Worm (Caenorhabditis elegans) whole organism, L3 larva: ENCODE data around the gene T13C5.3.

Experiments
- R02D3.7 ChIP-seq: fragments of 150-350 bp; optimal IDR thresholded peaks from 2 replicates; lab custom pipeline; 2014; ENCODE audit warnings: missing biosample characterization, missing genetic modification characterization
- aly-2 ChIP-seq: fragments of 150-350 bp; optimal IDR thresholded peaks from 2 replicates; lab custom pipeline; 2014; ENCODE audit warnings: missing biosample characterization, missing genetic modification characterization
- ama-1 ChIP-seq: fragments of 150-350 bp; optimal IDR thresholded peaks from 2 replicates; lab custom pipeline; 2018
- ceh-28 ChIP-seq: fragments of 150-350 bp; optimal IDR thresholded peaks from 2 replicates; lab custom pipeline; 2014; ENCODE audit warnings: missing biosample characterization, missing genetic modification reagents, missing genetic modification characterization
- ceh-82 ChIP-seq: fragments of 150-350 bp; optimal IDR thresholded peaks from 2 replicates; lab custom pipeline; 2014; ENCODE audit warnings: missing biosample characterization, missing genetic modification characterization
- ceh-9 ChIP-seq: sonication (generic microtip); optimal IDR thresholded peaks from 2 replicates; lab custom pipeline; 2018; ENCODE audit warnings: missing biosample characterization, missing genetic modification characterization
- daf-12 ChIP-seq: fragments of 150-350 bp; optimal IDR thresholded peaks from 2 replicates; lab custom pipeline; 2014; ENCODE audit warnings: missing biosample characterization, missing genetic modification reagents, missing genetic modification characterization
- elt-2 ChIP-seq: sonication (generic microtip); optimal IDR thresholded peaks from 2 replicates; lab custom pipeline; 2016; ENCODE audit warnings: missing genetic modification reagents, mild to moderate bottlenecking, missing genetic modification characterization, missing compliant biosample characterization
- elt-3 ChIP-seq, 3 experiments: fragments of 150-350 bp in 1 of 3; sonication (generic microtip) in 2 of 3; optimal IDR thresholded peaks; 2 replicates in 2 of 3; 4 replicates in 1 of 3; lab custom pipeline; 2014 to 2017; ENCODE audit warnings: missing biosample characterization in 3 of 3, missing genetic modification characterization in 3 of 3
- fkh-10 ChIP-seq: sonication (generic microtip); optimal IDR thresholded peaks from 2 replicates; lab custom pipeline; 2017; ENCODE audit warnings: missing biosample characterization, missing genetic modification reagents, missing genetic modification characterization
- fkh-2 ChIP-seq: fragments of 150-350 bp; optimal IDR thresholded peaks from 2 replicates; lab custom pipeline; 2014; ENCODE audit warnings: missing biosample characterization, missing genetic modification reagents, missing genetic modification characterization
- fos-1 ChIP-seq: fragments of 150-350 bp; optimal IDR thresholded peaks from 2 replicates; lab custom pipeline; 2014; ENCODE audit warnings: missing biosample characterization, missing genetic modification characterization
- hmg-11 ChIP-seq: sonication (generic microtip); optimal IDR thresholded peaks from 2 replicates; lab custom pipeline; 2016; ENCODE audit warnings: missing genetic modification characterization, missing compliant biosample characterization
- lsy-12 ChIP-seq: sonication (generic microtip); optimal IDR thresholded peaks from 2 replicates; lab custom pipeline; 2016; ENCODE audit warnings: mild to moderate bottlenecking, missing genetic modification characterization, missing compliant biosample characterization
- mdl-1 ChIP-seq: fragments of 150-350 bp; optimal IDR thresholded peaks from 2 replicates; lab custom pipeline; 2014; ENCODE audit warnings: missing biosample characterization, missing genetic modification characterization
- mml-1 ChIP-seq: fragments of 150-350 bp; sonication (generic microtip); optimal IDR thresholded peaks from 3 replicates; lab custom pipeline; 2014; ENCODE audit warnings: missing biosample characterization, missing genetic modification characterization
- nfya-1 ChIP-seq: sonication (generic microtip); optimal IDR thresholded peaks from 2 replicates; lab custom pipeline; 2017; ENCODE audit warnings: missing genetic modification characterization, mild to moderate bottlenecking, missing compliant biosample characterization, antibody characterized with exemption, moderate library complexity; ENCODE audit not compliant: insufficient read depth
- nhr-23 ChIP-seq: fragments of 150-350 bp; optimal IDR thresholded peaks from 2 replicates; lab custom pipeline; 2014; ENCODE audit warnings: missing biosample characterization, missing genetic modification reagents, missing genetic modification characterization
- nhr-25 ChIP-seq: sonication (generic microtip); optimal IDR thresholded peaks from 2 replicates; lab custom pipeline; 2017; ENCODE audit warnings: missing biosample characterization, missing genetic modification characterization
- nhr-43 ChIP-seq: sonication (generic microtip); optimal IDR thresholded peaks from 2 replicates; lab custom pipeline; 2016; ENCODE audit warnings: mild to moderate bottlenecking, missing genetic modification characterization, missing compliant biosample characterization; ENCODE audit not compliant: poor library complexity, severe bottlenecking
- pha-4 ChIP-seq: fragments of 150-350 bp; optimal IDR thresholded peaks from 2 replicates; lab custom pipeline; 2014; ENCODE audit warnings: missing biosample characterization, missing genetic modification reagents, missing genetic modification characterization
- pqm-1 ChIP-seq: fragments of 150-350 bp; optimal IDR thresholded peaks from 2 replicates; lab custom pipeline; 2017; ENCODE audit warnings: missing biosample characterization, missing genetic modification characterization, inconsistent platforms
- skn-1 ChIP-seq: fragments of 150-350 bp; optimal IDR thresholded peaks from 2 replicates; lab custom pipeline; 2014; ENCODE audit warnings: missing biosample characterization, missing genetic modification characterization
- snpc-4 ChIP-seq: fragments of 150-350 bp; optimal IDR thresholded peaks from 2 replicates; lab custom pipeline; 2014; ENCODE audit warnings: missing biosample characterization, missing genetic modification characterization
- tbx-2 ChIP-seq: sonication (generic microtip); optimal IDR thresholded peaks from 2 replicates; lab custom pipeline; 2016; ENCODE audit warnings: mild to moderate bottlenecking, missing genetic modification characterization, missing compliant biosample characterization
- unc-39 ChIP-seq: sonication (generic microtip); optimal IDR thresholded peaks from 4 replicates; lab custom pipeline; 2017; ENCODE audit warnings: missing biosample characterization, missing genetic modification characterization
- zag-1 ChIP-seq: fragments of 150-350 bp; optimal IDR thresholded peaks from 2 replicates; lab custom pipeline; 2014; ENCODE audit warnings: missing biosample characterization, missing genetic modification characterization
- ztf-4 ChIP-seq: fragments of 150-350 bp; optimal IDR thresholded peaks from 2 replicates; lab custom pipeline; 2014; ENCODE audit warnings: missing biosample characterization, missing genetic modification characterization

T13C5.3 gene

ce11 chrX:6194191-6194724, 15.9 kb downstream of the T13C5.3 start, which contains the start of gene ceh-54:
Gene ceh-54 (minus strand): TSS chrX:6194241.
- TF ChIP-seq unc-39 (tag; lab: Kevin White, UChicago): no peak

- TF ChIP-seq skn-1 (no peak), nhr-25 (no peak), nhr-23 (tag; lab: Kevin White, UChicago) (peak; percentile 30), elt-3 (tag; optimal IDR thresholded peaks at IDR 0.05; lab: Kevin White, UChicago) (peak in 1 of 3 experiments; percentile 69), snpc-4 (tag; lab: Kevin White, UChicago) (no peak)
Measured at ce11 chrX:6196627-6197026, 18.3 kb downstream of the T13C5.3 start, which contains the start of gene daf-9. Gene daf-9 (plus strand): TSS chrX:6196927.

- TF ChIP-seq nhr-23 (tag; lab: Kevin White, UChicago) (peak; percentile 97), ama-1 (lab: Kevin White, UChicago) (peak; percentile 65), lsy-12 (tag; lab: Kevin White, UChicago) (peak; percentile 5), nhr-43 (peak; percentile 82), pha-4 (no peak), nhr-25 (peak; percentile 54), ceh-82 (no peak), mdl-1 (no peak), elt-3 (tag; optimal IDR thresholded peaks at IDR 0.05; lab: Kevin White, UChicago) (peak in 1 of 3 experiments; percentile 52), fkh-10 (no peak)
Measured at ce11 chrX:6201542-6201941, 23.2 kb downstream of the T13C5.3 start.

- TF ChIP-seq nhr-43: no peak
- TF ChIP-seq R02D3.7 (tag; lab: Kevin White, UChicago): no peak
- TF ChIP-seq ceh-28 (tag; lab: Kevin White, UChicago): no peak
- no peak for TF ChIP-seq aly-2 (tag; lab: Kevin White, UChicago)
- no peak for TF ChIP-seq pha-4
- no peak for TF ChIP-seq ceh-9 (tag; lab: Kevin White, UChicago)
- no peak for TF ChIP-seq fkh-2
- TF ChIP-seq hmg-11 (tag; lab: Kevin White, UChicago): no peak
- TF ChIP-seq ama-1 (lab: Kevin White, UChicago): no peak
- TF ChIP-seq zag-1: no peak
Measured at ce11 chrX:6202809-6203208, 24.5 kb downstream of the T13C5.3 start.

- TF ChIP-seq elt-2: peak; percentile 19
- TF ChIP-seq fos-1 (tag; lab: Kevin White, UChicago): no peak
Measured at ce11 chrX:6203315-6203714, 25.0 kb downstream of the T13C5.3 start.

ce11 chrX:6204696-6205232, 26.4 kb downstream of the T13C5.3 start, which contains the start of gene bca-1:
Gene bca-1 (minus strand): TSS chrX:6204746.
- TF ChIP-seq ama-1 (lab: Kevin White, UChicago): peak; percentile 51
- TF ChIP-seq ztf-4 (tag; lab: Kevin White, UChicago): peak; percentile 30
- peak; percentile 15 for TF ChIP-seq elt-2
- TF ChIP-seq nfya-1 (tag; lab: Kevin White, UChicago): peak; percentile 39
- peak; percentile 63 for TF ChIP-seq nhr-43
- TF ChIP-seq daf-12: no peak
- no peak for TF ChIP-seq ceh-28 (tag; lab: Kevin White, UChicago)
- no peak for TF ChIP-seq mdl-1
- no peak for TF ChIP-seq tbx-2 (tag; lab: Kevin White, UChicago)
- peak; percentile 56 for TF ChIP-seq pha-4
- peak; percentile 55 for TF ChIP-seq pqm-1 (tag; lab: Kevin White, UChicago)
- peak; percentile 58 for TF ChIP-seq nhr-25

- TF ChIP-seq nfya-1 (tag; lab: Kevin White, UChicago): no peak
- no peak for TF ChIP-seq ceh-82
- TF ChIP-seq mml-1 (tag; lab: Kevin White, UChicago): no peak
- TF ChIP-seq nhr-23 (tag; lab: Kevin White, UChicago): no peak
Measured at ce11 chrX:6205325-6205724, 27.0 kb downstream of the T13C5.3 start.
